Fruit fly (Drosophila melanogaster) whole organism, embryonic: ENCODE measurements around the gene CG7191.

Experiments
- Abd-B ChIP-seq: fragments of 200-800 bp; sonication (Bioruptor generic); optimal IDR thresholded peaks from 2 replicates; lab custom pipeline; 2018; ENCODE audit warnings: missing biosample characterization, mild to moderate bottlenecking, missing genetic modification characterization, moderate library complexity
- Aef1 ChIP-seq: fragments of 200-800 bp; sonication (Bioruptor generic); IDR thresholded peaks from 3 replicates; pipeline ENCODE4 v1.3.6; 2022; ENCODE audit warnings: missing biosample characterization, missing genetic modification characterization
- Atf3 ChIP-seq: fragments of 200-800 bp; sonication (Bioruptor generic); optimal IDR thresholded peaks from 3 replicates; lab custom pipeline; 2016; ENCODE audit warnings: missing biosample characterization, missing genetic modification characterization
- BEAF-32 ChIP-seq: fragments of 200-800 bp; sonication (Bioruptor generic); optimal IDR thresholded peaks from 3 replicates; lab custom pipeline; 2017; ENCODE audit warnings: missing biosample characterization, missing genetic modification characterization, mild to moderate bottlenecking, moderate library complexity, missing genetic modification reagents
- CG10366 ChIP-seq: fragments of 200-800 bp; sonication (Bioruptor generic); IDR thresholded peaks from 2 replicates; pipeline ENCODE4 v1.3.6; 2022; ENCODE audit warnings: missing biosample characterization, missing genetic modification characterization
- CG10565 ChIP-seq: fragments of 200-800 bp; sonication (Bioruptor generic); optimal IDR thresholded peaks from 3 replicates; lab custom pipeline; 2016; ENCODE audit warnings: missing biosample characterization, mild to moderate bottlenecking, missing genetic modification characterization
- CG12299 ChIP-seq: fragments of 200-800 bp; sonication (Bioruptor generic); optimal IDR thresholded peaks from 2 replicates; lab custom pipeline; 2018; ENCODE audit warnings: missing biosample characterization, mild to moderate bottlenecking, missing genetic modification characterization
- CG14441 ChIP-seq: fragments of 200-800 bp; sonication (Bioruptor generic); IDR thresholded peaks from 2 replicates; pipeline ENCODE4 v1.3.6; 2022; ENCODE audit warnings: missing biosample characterization, missing genetic modification characterization
- CG16779 ChIP-seq: fragments of 200-800 bp; sonication (Bioruptor generic); IDR thresholded peaks from 2 replicates; pipeline ENCODE4 v1.3.6; 2022; ENCODE audit warnings: missing biosample characterization, missing genetic modification characterization
- CG2199 ChIP-seq: fragments of 200-800 bp; sonication (Bioruptor generic); IDR thresholded peaks from 3 replicates; pipeline ENCODE4 v1.3.6; 2022; ENCODE audit warnings: missing biosample characterization, missing genetic modification characterization
- CG6175 ChIP-seq: fragments of 200-800 bp; sonication (Bioruptor generic); IDR thresholded peaks from 3 replicates; pipeline ENCODE4 v1.3.6; 2022; ENCODE audit warnings: missing biosample characterization, missing genetic modification characterization
- CG6683 ChIP-seq: fragments of 200-800 bp; sonication (Bioruptor generic); optimal IDR thresholded peaks from 2 replicates; lab custom pipeline; 2017; ENCODE audit warnings: missing biosample characterization, mild to moderate bottlenecking, missing genetic modification characterization, missing genetic modification reagents
- CG7357 ChIP-seq: fragments of 200-800 bp; sonication (Bioruptor generic); IDR thresholded peaks from 3 replicates; pipeline ENCODE4 v1.3.6; 2022; ENCODE audit warnings: missing biosample characterization, missing genetic modification characterization
- CG9817 ChIP-seq: fragments of 200-800 bp; sonication (Bioruptor generic); optimal IDR thresholded peaks from 2 replicates; lab custom pipeline; 2018; ENCODE audit warnings: missing biosample characterization, mild to moderate bottlenecking, missing genetic modification characterization, moderate library complexity
- CkIIα-i1 ChIP-seq: fragments of 200-800 bp; sonication (Bioruptor generic); IDR thresholded peaks from 2 replicates; pipeline ENCODE4 v1.3.6; 2022; ENCODE audit warnings: missing biosample characterization, missing genetic modification characterization
- Dref ChIP-seq: fragments of 200-800 bp; sonication (Bioruptor generic); IDR thresholded peaks from 2 replicates; pipeline ENCODE4 v1.3.6; 2022; ENCODE audit warnings: missing biosample characterization, missing genetic modification characterization
- HLH54F ChIP-seq: fragments of 200-800 bp; sonication (Bioruptor generic); optimal IDR thresholded peaks from 3 replicates; lab custom pipeline; 2016; ENCODE audit warnings: missing biosample characterization, missing genetic modification characterization
- Hr51 ChIP-seq, 2 experiments: fragments of 200-800 bp; sonication (Bioruptor generic); optimal IDR thresholded peaks; 2 replicates in 1 of 2; 3 replicates in 1 of 2; lab custom pipeline; 2016 to 2018; ENCODE audit warnings: missing biosample characterization in 2 of 2, missing genetic modification characterization in 2 of 2, mild to moderate bottlenecking in 1 of 2, moderate library complexity in 1 of 2
- Jarid2 ChIP-seq: fragments of 200-800 bp; sonication (Bioruptor generic); optimal IDR thresholded peaks from 3 replicates; lab custom pipeline; 2017; ENCODE audit warnings: mild to moderate bottlenecking, missing biosample characterization, missing genetic modification reagents, missing genetic modification characterization
- NC2β ChIP-seq: fragments of 200-800 bp; sonication (Bioruptor generic); optimal IDR thresholded peaks from 2 replicates; lab custom pipeline; 2016; ENCODE audit warnings: missing biosample characterization, missing genetic modification characterization
- NfI ChIP-seq: fragments of 200-800 bp; sonication (Bioruptor generic); optimal IDR thresholded peaks from 3 replicates; lab custom pipeline; 2018; ENCODE audit warnings: missing biosample characterization, mild to moderate bottlenecking, missing genetic modification characterization, moderate library complexity
- Optix ChIP-seq: fragments of 200-800 bp; sonication (Bioruptor generic); IDR thresholded peaks from 3 replicates; pipeline ENCODE4 v1.3.6; 2022; ENCODE audit warnings: missing biosample characterization, missing genetic modification characterization
- Poxn ChIP-seq: fragments of 200-800 bp; sonication (Bioruptor generic); IDR thresholded peaks from 2 replicates; pipeline ENCODE4 v1.3.6; 2022; ENCODE audit warnings: missing biosample characterization, missing genetic modification characterization
- Ravus ChIP-seq: fragments of 200-800 bp; sonication (Bioruptor generic); IDR thresholded peaks from 2 replicates; pipeline ENCODE4 v1.3.6; 2022; ENCODE audit warnings: missing biosample characterization, missing genetic modification characterization
- Stat92E ChIP-seq, 3 experiments: fragments of >200 bp in 2 of 3; fragments of 200-800 bp in 1 of 3; sonication (Bioruptor generic) in 1 of 3; optimal IDR thresholded peaks; 2 replicates each; lab custom pipeline; 2017 to 2019; ENCODE audit warnings: missing biosample characterization in 3 of 3, missing genetic modification characterization in 3 of 3, mild to moderate bottlenecking in 1 of 3, moderate library complexity in 1 of 3
- Tbp ChIP-seq: fragments of >200 bp; optimal IDR thresholded peaks from 2 replicates; lab custom pipeline; 2018; ENCODE audit warnings: missing biosample characterization, missing genetic modification characterization
- al ChIP-seq: fragments of 200-800 bp; sonication (Bioruptor generic); IDR thresholded peaks from 2 replicates; pipeline ENCODE4 v1.3.6; 2022; ENCODE audit warnings: missing biosample characterization, missing genetic modification characterization
- ap ChIP-seq: fragments of 200-800 bp; sonication (Bioruptor generic); IDR thresholded peaks from 2 replicates; pipeline ENCODE4 v1.3.6; 2022; ENCODE audit warnings: missing biosample characterization, missing genetic modification characterization
- dmrt99B ChIP-seq: fragments of 200-800 bp; sonication (Bioruptor generic); optimal IDR thresholded peaks from 2 replicates; lab custom pipeline; 2018; ENCODE audit warnings: missing biosample characterization, mild to moderate bottlenecking, missing genetic modification characterization, moderate library complexity
- emc ChIP-seq: fragments of 200-800 bp; sonication (Bioruptor generic); optimal IDR thresholded peaks from 2 replicates; lab custom pipeline; 2016; ENCODE audit warnings: missing biosample characterization, missing genetic modification characterization
- en ChIP-seq: fragments of 200-800 bp; sonication (Bioruptor generic); optimal IDR thresholded peaks from 2 replicates; lab custom pipeline; 2016; ENCODE audit warnings: missing biosample characterization, missing genetic modification characterization
- gro ChIP-seq: fragments of 200-800 bp; sonication (Bioruptor generic); optimal IDR thresholded peaks from 2 replicates; lab custom pipeline; 2016; ENCODE audit warnings: missing biosample characterization, missing genetic modification characterization
- jigr1 ChIP-seq: fragments of 200-800 bp; sonication (Bioruptor generic); IDR thresholded peaks from 3 replicates; pipeline ENCODE4 v1.3.6; 2022; ENCODE audit warnings: missing biosample characterization, missing genetic modification characterization
- jumu ChIP-seq: fragments of 200-800 bp; sonication (Bioruptor generic); optimal IDR thresholded peaks from 3 replicates; lab custom pipeline; 2016; ENCODE audit warnings: missing biosample characterization, missing genetic modification characterization
- lab ChIP-seq: fragments of 200-800 bp; sonication (Bioruptor generic); optimal IDR thresholded peaks from 3 replicates; lab custom pipeline; 2017; ENCODE audit warnings: missing biosample characterization, missing genetic modification characterization, mild to moderate bottlenecking, moderate library complexity, missing genetic modification reagents
- nom ChIP-seq: fragments of 200-800 bp; sonication (Bioruptor generic); optimal IDR thresholded peaks from 2 replicates; lab custom pipeline; 2017; ENCODE audit warnings: missing biosample characterization, missing genetic modification characterization, mild to moderate bottlenecking, moderate library complexity, missing genetic modification reagents
- p53 ChIP-seq: fragments of 200-800 bp; sonication (Bioruptor generic); optimal IDR thresholded peaks from 2 replicates; lab custom pipeline; 2016; ENCODE audit warnings: missing biosample characterization, missing genetic modification characterization
- peb ChIP-seq: fragments of 200-800 bp; sonication (Bioruptor generic); IDR thresholded peaks from 2 replicates; pipeline ENCODE4 v1.3.6; 2022; ENCODE audit warnings: missing biosample characterization, missing genetic modification characterization
- pita ChIP-seq: fragments of 200-800 bp; sonication (Bioruptor generic); optimal IDR thresholded peaks from 2 replicates; lab custom pipeline; 2017; ENCODE audit warnings: missing biosample characterization, mild to moderate bottlenecking, missing genetic modification characterization
- ro ChIP-seq: fragments of 200-800 bp; sonication (Bioruptor generic); IDR thresholded peaks from 2 replicates; pipeline ENCODE4 v1.3.6; 2022; ENCODE audit warnings: missing biosample characterization, missing genetic modification characterization
- salm ChIP-seq: fragments of 200-800 bp; sonication (Bioruptor generic); optimal IDR thresholded peaks from 2 replicates; lab custom pipeline; 2018; ENCODE audit warnings: missing biosample characterization, mild to moderate bottlenecking, missing genetic modification characterization
- tap ChIP-seq: fragments of 200-800 bp; optimal IDR thresholded peaks from 3 replicates; lab custom pipeline; 2019; ENCODE audit warnings: missing biosample characterization, mild to moderate bottlenecking, missing genetic modification characterization, moderate library complexity
- tll ChIP-seq, 2 experiments: fragments of 200-800 bp in 1 of 2; fragments of >200 bp in 1 of 2; sonication (Bioruptor generic) in 1 of 2; optimal IDR thresholded peaks; 2 replicates each; lab custom pipeline; 2017 to 2019; ENCODE audit warnings: missing biosample characterization in 2 of 2, missing genetic modification characterization in 2 of 2, mild to moderate bottlenecking in 1 of 2, moderate library complexity in 1 of 2
- tna ChIP-seq: fragments of 200-800 bp; sonication (Bioruptor generic); IDR thresholded peaks from 2 replicates; pipeline ENCODE4 v1.3.6; 2022; ENCODE audit warnings: missing biosample characterization, missing genetic modification characterization; ENCODE audit not compliant: partially characterized antibody
- toy ChIP-seq: fragments of 200-800 bp; sonication (Bioruptor generic); IDR thresholded peaks from 2 replicates; pipeline ENCODE4 v1.3.6; 2022; ENCODE audit warnings: missing biosample characterization, missing genetic modification characterization
- trem ChIP-seq: fragments of 200-800 bp; optimal IDR thresholded peaks from 3 replicates; lab custom pipeline; 2019; ENCODE audit warnings: missing biosample characterization, mild to moderate bottlenecking, missing genetic modification characterization, moderate library complexity
- trh ChIP-seq: fragments of 200-800 bp; sonication (Bioruptor generic); optimal IDR thresholded peaks from 2 replicates; lab custom pipeline; 2016; ENCODE audit warnings: missing biosample characterization, missing genetic modification characterization
- unc-4 ChIP-seq: fragments of 200-800 bp; sonication (Bioruptor generic); IDR thresholded peaks from 2 replicates; pipeline ENCODE4 v1.3.6; 2022; ENCODE audit warnings: missing biosample characterization, missing genetic modification characterization; ENCODE audit not compliant: partially characterized antibody
- wek ChIP-seq: fragments of 200-800 bp; sonication (Bioruptor generic); optimal IDR thresholded peaks from 3 replicates; lab custom pipeline; 2018; ENCODE audit warnings: missing biosample characterization, mild to moderate bottlenecking, missing genetic modification characterization, moderate library complexity

CG7191 gene

dm6 chr2L:7799804-7800433, 32.5 kb downstream of the CG7191 start, which contains the start of the genes Herp and r2d2 (continued):
- TF ChIP-seq tll (GFP tag; optimal IDR thresholded peaks at IDR 0.05; lab: Kevin White, UChicago) (peak; percentile 70 to 99), Stat92E (GFP tag; optimal IDR thresholded peaks at IDR 0.05; lab: Kevin White, UChicago) (peak in 1 of 3 experiments; percentile 66), HLH54F (GFP tag; lab: Kevin White, UChicago) (peak; percentile 95), pita (GFP tag; lab: Kevin White, UChicago) (no peak), CG7357 (peak; percentile 80), CG12299 (tag; lab: Kevin White, UChicago) (peak; percentile 88), CG14441 (GFP tag; lab: Robert Waterston, UW) (peak; percentile 87), NC2β (peak; percentile 90), toy (GFP tag; lab: Robert Waterston, UW) (peak; percentile 65; the same call in 1 of the 2 replicates), CG2199 (GFP tag; lab: Robert Waterston, UW) (0 out of 3 replicates have a peak, but pooled peaks have one; percentile 7), trh (GFP tag; lab: Kevin White, UChicago) (peak; percentile 84), Atf3 (GFP tag; lab: Kevin White, UChicago) (peak; percentile 91), dmrt99B (tag; lab: Kevin White, UChicago) (peak; percentile 87), Poxn (peak; percentile 83), salm (tag; lab: Kevin White, UChicago) (peak; percentile 74), wek (GFP tag; lab: Kevin White, UChicago) (peak; percentile 72), Jarid2 (peak; percentile 71), tap (tag; lab: Kevin White, UChicago) (peak; percentile 81), unc-4 (GFP tag; lab: Robert Waterston, UW) (peak; percentile 85), p53 (peak; percentile 92), lab (GFP tag; lab: Kevin White, UChicago) (peak; percentile 93), CkIIα-i1 (GFP tag; lab: Robert Waterston, UW) (no peak), Tbp (GFP tag; lab: Kevin White, UChicago) (no peak), Ravus (GFP tag; lab: Robert Waterston, UW) (peak; percentile 63), CG9817 (tag; lab: Kevin White, UChicago) (peak; percentile 92), Optix (GFP tag; lab: Robert Waterston, UW) (peak; percentile 88), peb (GFP tag; lab: Robert Waterston, UW) (peak; percentile 88), CG10565 (GFP tag; lab: Kevin White, UChicago) (peak; percentile 74), trem (peak; percentile 99), CG6175 (peak; percentile 84), gro (GFP tag; lab: Kevin White, UChicago) (peak; percentile 95), CG10366 (peak; percentile 74), ap (peak; percentile 55; the same call in 1 of the 2 replicates), emc (GFP tag; lab: Kevin White, UChicago) (peak; percentile 79), en (GFP tag; lab: Kevin White, UChicago) (peak; percentile 87), jigr1 (GFP tag; lab: Robert Waterston, UW) (peak; percentile 80; the same call in 2 of the 3 replicates), jumu (peak; percentile 94), Abd-B (peak; percentile 93), ro (GFP tag; lab: Robert Waterston, UW) (peak; percentile 67), NfI (GFP tag; lab: Kevin White, UChicago) (peak; percentile 88), CG6683 (GFP tag; lab: Kevin White, UChicago) (peak; percentile 62), CG16779 (no peak), al (GFP tag; lab: Robert Waterston, UW) (peak; percentile 88), Aef1 (GFP tag; lab: Robert Waterston, UW) (peak; percentile 91), nom (GFP tag; lab: Kevin White, UChicago) (peak; percentile 87), Dref (GFP tag; lab: Robert Waterston, UW) (peak; percentile 48), Hr51 (GFP tag; optimal IDR thresholded peaks at IDR 0.05; lab: Kevin White, UChicago) (peak; percentile 87 to 91), tna (GFP tag; lab: Robert Waterston, UW) (no peak; the same call in 1 of the 2 replicates), BEAF-32 (GFP tag; lab: Kevin White, UChicago) (peak; percentile 84)
